Worm (Caenorhabditis elegans) whole organism, mixed stage, embryonic: Measurements from ENCODE around the gene cht-5.

Source experiments
- nhr-76 ChIP-seq: sonication (generic microtip); optimal IDR thresholded peaks from 2 replicates; lab custom pipeline; 2017; ENCODE audit warnings: missing biosample characterization, missing genetic modification characterization
- ztf-11 ChIP-seq: fragments of 150-350 bp; optimal IDR thresholded peaks from 2 replicates; lab custom pipeline; 2014; ENCODE audit warnings: missing biosample characterization, missing genetic modification characterization

- TF ChIP-seq ztf-11 (tag; lab: Kevin White, UChicago), result no peak
- TF ChIP-seq nhr-76 (tag; lab: Kevin White, UChicago), result no peak
Measured at ce11 chrV:10075441-10075840, 39.0 kb upstream of the cht-5 start, which contains the start of gene F57A8.7.
